Fruit fly (Drosophila melanogaster): ENCODE data around the gene Gk1.

Gene Gk1

dm6 chr3L:247482-248225, 42.0 kb upstream of the Gk1 start, which contains the start of gene mthl14:
mthl14 (plus strand) TSS chr3L:247491.
- TF ChIP-seq N (GFP tag; optimal IDR thresholded peaks at IDR 0.05) = no peak
- no peak for TF ChIP-seq woc (GFP tag; optimal IDR thresholded peaks at IDR 0.05)
- TF ChIP-seq Dfd (GFP tag; optimal IDR thresholded peaks at IDR 0.05) = no peak
- TF ChIP-seq br (GFP tag; optimal IDR thresholded peaks at IDR 0.05) = no peak
- TF ChIP-seq brk (GFP tag; optimal IDR thresholded peaks at IDR 0.05) = no peak
- TF ChIP-seq Hr78 (GFP tag; optimal IDR thresholded peaks at IDR 0.05) = no peak
- no peak for TF ChIP-seq Jra (GFP tag; optimal IDR thresholded peaks at IDR 0.05)
- no peak for TF ChIP-seq Vsx2 (GFP tag; optimal IDR thresholded peaks at IDR 0.05; ENCODE audit: partially characterized antibody)
- TF ChIP-seq h (GFP tag; optimal IDR thresholded peaks at IDR 0.05) = no peak
- TF ChIP-seq ey (GFP tag; optimal IDR thresholded peaks at IDR 0.05) = no peak
- no peak for TF ChIP-seq Myc (optimal IDR thresholded peaks at IDR 0.05)
- no peak for TF ChIP-seq Hr83 (GFP tag; optimal IDR thresholded peaks at IDR 0.05; ENCODE audit: poor library complexity, severe bottlenecking)
- TF ChIP-seq psq (GFP tag; optimal IDR thresholded peaks at IDR 0.05) = no peak
- no peak for TF ChIP-seq sv (GFP tag; optimal IDR thresholded peaks at IDR 0.05)
- TF ChIP-seq lola (GFP tag; optimal IDR thresholded peaks at IDR 0.05) = no peak
- no peak for TF ChIP-seq CrebA (GFP tag; optimal IDR thresholded peaks at IDR 0.05; ENCODE audit: borderline replicate concordance)
- TF ChIP-seq GATAd (GFP tag; optimal IDR thresholded peaks at IDR 0.05) = no peak
- TF ChIP-seq fru (GFP tag; optimal IDR thresholded peaks at IDR 0.05) = no peak
- TF ChIP-seq Abd-B (GFP tag; optimal IDR thresholded peaks at IDR 0.05) = no peak
- TF ChIP-seq CG32264 (GFP tag; optimal IDR thresholded peaks at IDR 0.05) = no peak

dm6 chr3L:246644-247199, 41.1 kb upstream of the Gk1 start:
- TF ChIP-seq sage (GFP tag; optimal IDR thresholded peaks at IDR 0.05) = no peak
- TF ChIP-seq foxo (GFP tag; optimal IDR thresholded peaks at IDR 0.05) = no peak
- TF ChIP-seq ey (GFP tag; optimal IDR thresholded peaks at IDR 0.05) = peak; percentile 11
- no peak for TF ChIP-seq GATAd (GFP tag; optimal IDR thresholded peaks at IDR 0.05)
- peak; percentile 20 for TF ChIP-seq sv (GFP tag; optimal IDR thresholded peaks at IDR 0.05)
- TF ChIP-seq CrebA (GFP tag; optimal IDR thresholded peaks at IDR 0.05; ENCODE audit: borderline replicate concordance) = no peak
- TF ChIP-seq OdsH (GFP tag; optimal IDR thresholded peaks at IDR 0.05) = peak; percentile 27
- TF ChIP-seq tai (GFP tag; optimal IDR thresholded peaks at IDR 0.05) = peak; percentile 42
- no peak for TF ChIP-seq woc (GFP tag; optimal IDR thresholded peaks at IDR 0.05)
- no peak for TF ChIP-seq brk (GFP tag; optimal IDR thresholded peaks at IDR 0.05)
- TF ChIP-seq Hnf4 (GFP tag; optimal IDR thresholded peaks at IDR 0.05) = peak; percentile 39
- TF ChIP-seq Vsx2 (GFP tag; optimal IDR thresholded peaks at IDR 0.05; ENCODE audit: partially characterized antibody) = peak; percentile 63
- TF ChIP-seq Hr83 (GFP tag; optimal IDR thresholded peaks at IDR 0.05; ENCODE audit: poor library complexity, severe bottlenecking) = peak; percentile 57
- TF ChIP-seq lola (GFP tag; optimal IDR thresholded peaks at IDR 0.05) = no peak
- TF ChIP-seq Abd-B (GFP tag; optimal IDR thresholded peaks at IDR 0.05) = no peak
- TF ChIP-seq Myc (optimal IDR thresholded peaks at IDR 0.05) = no peak
- no peak for TF ChIP-seq rgr (GFP tag; optimal IDR thresholded peaks at IDR 0.05)
- no peak for TF ChIP-seq br (GFP tag; optimal IDR thresholded peaks at IDR 0.05)
- TF ChIP-seq psq (GFP tag; optimal IDR thresholded peaks at IDR 0.05) = peak; percentile 12
- TF ChIP-seq CG32264 (GFP tag; optimal IDR thresholded peaks at IDR 0.05) = peak; percentile 9
- TF ChIP-seq usp (GFP tag; optimal IDR thresholded peaks at IDR 0.05) = no peak
- TF ChIP-seq Dif (GFP tag; optimal IDR thresholded peaks at IDR 0.05; ENCODE audit: partially characterized antibody) = peak; percentile 68
- TF ChIP-seq CG9705 (GFP tag; optimal IDR thresholded peaks at IDR 0.05) = peak; percentile 30

- TF ChIP-seq fru (GFP tag; optimal IDR thresholded peaks at IDR 0.05) (no peak), Dfd (GFP tag; optimal IDR thresholded peaks at IDR 0.05) (no peak), dl (GFP tag; optimal IDR thresholded peaks at IDR 0.05; ENCODE audit: insufficient read depth in 1 of 2, partially characterized antibody in 2 of 2) (no peak), sv (GFP tag; optimal IDR thresholded peaks at IDR 0.05) (no peak), Hr78 (GFP tag; optimal IDR thresholded peaks at IDR 0.05) (no peak), Abd-B (GFP tag; optimal IDR thresholded peaks at IDR 0.05) (no peak), tai (GFP tag; optimal IDR thresholded peaks at IDR 0.05) (no peak), Hr83 (GFP tag; optimal IDR thresholded peaks at IDR 0.05; ENCODE audit: poor library complexity, severe bottlenecking) (no peak), jim (GFP tag; optimal IDR thresholded peaks at IDR 0.05) (no peak), HLH106 (tag; optimal IDR thresholded peaks at IDR 0.05) (no peak), Rel (GFP tag; optimal IDR thresholded peaks at IDR 0.05) (no peak), Rel (tag; optimal IDR thresholded peaks at IDR 0.05) (no peak), CrebA (GFP tag; optimal IDR thresholded peaks at IDR 0.05; ENCODE audit: borderline replicate concordance) (no peak), Myc (optimal IDR thresholded peaks at IDR 0.05) (no peak)
These were observed 28.7 kb upstream of the Gk1 start for dm6 chr3L:234337-234736.

All from whole organism, wandering third instar larva.